Fruit fly (Drosophila melanogaster) whole organism, prepupa: ENCODE results near the gene Ubc84D.

Experiments used
- CG10631 ChIP-seq: fragments of 200-800 bp; sonication (Bioruptor generic); optimal IDR thresholded peaks from 2 replicates; lab custom pipeline; 2016; ENCODE audit warnings: missing biosample characterization, missing genetic modification characterization
- CG10669 ChIP-seq: fragments of 200-800 bp; sonication (Bioruptor generic); optimal IDR thresholded peaks from 3 replicates; lab custom pipeline; 2018; ENCODE audit warnings: missing biosample characterization, mild to moderate bottlenecking, missing genetic modification characterization, moderate library complexity
- CG11294 ChIP-seq: fragments of 200-800 bp; sonication (Bioruptor generic); IDR thresholded peaks from 2 replicates; pipeline ENCODE4 v1.3.6; 2022; ENCODE audit warnings: missing biosample characterization, missing genetic modification characterization
- CG16779 ChIP-seq: fragments of 200-800 bp; sonication (Bioruptor generic); optimal IDR thresholded peaks from 3 replicates; lab custom pipeline; 2017; ENCODE audit warnings: missing biosample characterization, mild to moderate bottlenecking, missing genetic modification characterization
- CG32006 ChIP-seq: fragments of 200-800 bp; sonication (Bioruptor generic); optimal IDR thresholded peaks from 3 replicates; lab custom pipeline; 2017; ENCODE audit warnings: missing biosample characterization, mild to moderate bottlenecking, missing genetic modification characterization
- CG8319 ChIP-seq: fragments of 200-800 bp; sonication (Bioruptor generic); optimal IDR thresholded peaks from 3 replicates; lab custom pipeline; 2016; ENCODE audit warnings: missing biosample characterization, missing genetic modification characterization
- OdsH ChIP-seq: fragments of 200-800 bp; sonication (Bioruptor generic); optimal IDR thresholded peaks from 3 replicates; lab custom pipeline; 2016; ENCODE audit warnings: missing biosample characterization, missing genetic modification characterization
- Smox ChIP-seq: fragments of 200-800 bp; sonication (Bioruptor generic); optimal IDR thresholded peaks from 3 replicates; lab custom pipeline; 2016; ENCODE audit warnings: missing biosample characterization, missing genetic modification characterization
- ss ChIP-seq, 2 experiments: fragments of 200-800 bp; sonication (Bioruptor generic); optimal IDR thresholded peaks; 2 replicates in 1 of 2; 3 replicates in 1 of 2; lab custom pipeline; 2017 to 2018; ENCODE audit warnings: mild to moderate bottlenecking in 2 of 2, missing biosample characterization in 2 of 2, missing genetic modification characterization in 2 of 2, moderate library complexity in 1 of 2

DNA sequence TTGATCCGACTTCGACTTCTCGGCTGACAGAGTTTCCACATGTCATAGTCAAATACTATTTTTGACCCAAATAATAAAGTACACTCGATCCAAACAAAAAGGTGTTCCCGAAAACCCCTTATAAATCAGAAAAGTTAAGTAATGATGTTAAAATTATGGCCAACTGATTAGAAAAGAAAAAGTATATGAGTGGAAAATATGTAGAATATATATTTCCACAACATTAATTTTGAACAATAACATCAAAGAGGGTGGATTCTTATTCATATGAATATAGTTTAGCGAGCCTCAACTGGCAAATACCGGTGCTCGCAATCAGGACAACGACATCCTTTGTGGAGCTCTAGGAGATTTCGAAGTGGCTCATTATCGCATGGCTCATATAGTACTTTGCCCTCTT is 9.4 kb upstream of the Ubc84D start, which contains the start of gene alpha-Est6:
- TF ChIP-seq OdsH (GFP tag; lab: Kevin White, UChicago) (no peak), CG16779 (tag; lab: Kevin White, UChicago) (no peak), ss (GFP tag; optimal IDR thresholded peaks at IDR 0.05; lab: Kevin White, UChicago) (no peak), CG11294 (GFP tag; lab: Robert Waterston, UW) (no peak), CG10669 (GFP tag; lab: Kevin White, UChicago) (no peak), CG8319 (GFP tag; lab: Kevin White, UChicago) (no peak), Smox (GFP tag; lab: Kevin White, UChicago) (no peak), CG10631 (GFP tag; lab: Kevin White, UChicago) (no peak), CG32006 (GFP tag; lab: Kevin White, UChicago) (no peak)
